Worm (Caenorhabditis elegans) whole organism, L4 larva: ENCODE measurements around the gene scl-1.

Source experiments
- ces-1 ChIP-seq: fragments of 150-350 bp; sonication (generic microtip); optimal IDR thresholded peaks from 4 replicates; lab custom pipeline; 2014; ENCODE audit warnings: missing biosample characterization, missing genetic modification reagents, missing genetic modification characterization
- daf-16 ChIP-seq, 3 experiments: sonication (generic microtip); optimal IDR thresholded peaks; 2 replicates each; lab custom pipeline; 2016 to 2017; ENCODE audit warnings: missing genetic modification characterization in 3 of 3, missing genetic modification reagents in 3 of 3, mild to moderate bottlenecking in 2 of 3, missing compliant biosample characterization in 2 of 3, missing biosample characterization in 1 of 3, moderate library complexity in 1 of 3
- lin-29 ChIP-seq: fragments of 200-800 bp; sonication (Bioruptor generic); IDR thresholded peaks from 2 replicates; pipeline ENCODE4 v1.3.6; 2022; ENCODE audit warnings: missing genetic modification reagents, missing genetic modification characterization, missing compliant biosample characterization
- nhr-11 ChIP-seq: fragments of 150-350 bp; optimal IDR thresholded peaks from 2 replicates; lab custom pipeline; 2014; ENCODE audit warnings: missing biosample characterization, missing genetic modification characterization
- nhr-77 ChIP-seq: fragments of 150-350 bp; optimal IDR thresholded peaks from 2 replicates; lab custom pipeline; 2014; ENCODE audit warnings: missing biosample characterization, missing genetic modification characterization

ce11 chrIV:13096778-13097177, 40.7 kb downstream of the scl-1 start:
- TF ChIP-seq daf-16 (GFP tag; optimal IDR thresholded peaks at IDR 0.05; lab: Kevin White, UChicago) = no peak
- TF ChIP-seq daf-16 (tag; optimal IDR thresholded peaks at IDR 0.05; lab: Kevin White, UChicago) = peak; percentile 37
- no peak for TF ChIP-seq lin-29
- TF ChIP-seq nhr-77 = no peak
- no peak for TF ChIP-seq nhr-11
- TF ChIP-seq ces-1 (GFP tag; lab: Kevin White, UChicago) = no peak
